Worm (Caenorhabditis elegans) whole organism, mixed stage, embryonic: Measurements from ENCODE around the gene T23F6.2.

ENCODE experiments used
- blmp-1 ChIP-seq: fragments of 150-350 bp; optimal IDR thresholded peaks from 2 replicates; lab custom pipeline; 2014; ENCODE audit warnings: missing biosample characterization, missing genetic modification characterization
- elt-3 ChIP-seq: fragments of 150-350 bp; optimal IDR thresholded peaks from 2 replicates; lab custom pipeline; 2014; ENCODE audit warnings: missing biosample characterization, missing genetic modification characterization
- hlh-1 ChIP-seq: fragments of 150-350 bp; optimal IDR thresholded peaks from 2 replicates; lab custom pipeline; 2014; ENCODE audit warnings: missing biosample characterization, missing genetic modification reagents, missing genetic modification characterization
- nhr-28 ChIP-seq: fragments of 150-350 bp; optimal IDR thresholded peaks from 2 replicates; lab custom pipeline; 2014; ENCODE audit warnings: missing biosample characterization, missing genetic modification characterization
- unc-39 ChIP-seq: fragments of 150-350 bp; optimal IDR thresholded peaks from 2 replicates; lab custom pipeline; 2014; ENCODE audit warnings: missing biosample characterization, missing genetic modification characterization
- unc-62 ChIP-seq: fragments of 150-350 bp; optimal IDR thresholded peaks from 2 replicates; lab custom pipeline; 2014; ENCODE audit warnings: missing biosample characterization, missing genetic modification reagents, missing genetic modification characterization
- ztf-11 ChIP-seq: fragments of 150-350 bp; optimal IDR thresholded peaks from 2 replicates; lab custom pipeline; 2014; ENCODE audit warnings: missing biosample characterization, missing genetic modification characterization

ce11 chrIV:12719664-12720063 lies 1.5 kb upstream of the T23F6.2 start, which contains the start of gene idpp-7:
- TF ChIP-seq unc-39 (tag; lab: Kevin White, UChicago) (no peak), blmp-1 (no peak), unc-62 (GFP tag; lab: Kevin White, UChicago) (no peak), nhr-28 (tag; lab: Kevin White, UChicago) (no peak), hlh-1 (tag; lab: Kevin White, UChicago) (no peak), elt-3 (tag; lab: Kevin White, UChicago) (no peak), ztf-11 (tag; lab: Kevin White, UChicago) (no peak)
